Fruit fly (Drosophila melanogaster): Measurements from ENCODE around the gene Sidpn.

The Sidpn gene

DNA sequence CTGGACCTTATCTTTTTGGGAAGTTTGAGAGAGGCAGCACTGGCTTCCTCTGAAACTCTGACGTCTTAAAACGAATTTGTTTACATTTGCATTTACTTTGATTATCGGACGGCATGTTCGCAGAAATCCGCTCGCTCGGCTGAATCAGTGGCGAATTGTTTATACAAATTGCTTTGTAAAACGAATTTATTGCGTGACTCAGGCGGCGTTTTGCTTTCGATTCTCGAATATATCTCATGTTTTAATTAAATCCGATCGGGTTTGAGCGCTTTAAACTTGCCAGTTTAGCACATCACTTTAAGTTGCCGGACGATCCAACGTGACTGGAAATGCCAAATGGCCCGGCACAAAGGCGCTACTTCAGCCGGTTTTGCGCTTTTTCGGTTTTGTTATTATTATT is 43.4 kb upstream of the Sidpn start:
- no peak for TF ChIP-seq CG31627 (GFP tag; optimal IDR thresholded peaks at IDR 0.05)
- peak; percentile 26 for TF ChIP-seq Eip78C (GFP tag)
- TF ChIP-seq dsx (GFP tag; optimal IDR thresholded peaks at IDR 0.05; ENCODE audit: poor library complexity, severe bottlenecking), result no peak
- no peak for TF ChIP-seq CG6808 (GFP tag; optimal IDR thresholded peaks at IDR 0.05)
- TF ChIP-seq svp (GFP tag), result peak; percentile 88
- 0 out of 3 replicates have a peak, but pooled peaks have one; percentile 30 for TF ChIP-seq CG6163 (GFP tag; IDR thresholded peaks at IDR 0.05)
- peak; percentile 20 to 71 for TF ChIP-seq ss (GFP tag; optimal IDR thresholded peaks at IDR 0.05)
- peak; percentile 17 for TF ChIP-seq fkh (GFP tag; optimal IDR thresholded peaks at IDR 0.05)

DNA sequence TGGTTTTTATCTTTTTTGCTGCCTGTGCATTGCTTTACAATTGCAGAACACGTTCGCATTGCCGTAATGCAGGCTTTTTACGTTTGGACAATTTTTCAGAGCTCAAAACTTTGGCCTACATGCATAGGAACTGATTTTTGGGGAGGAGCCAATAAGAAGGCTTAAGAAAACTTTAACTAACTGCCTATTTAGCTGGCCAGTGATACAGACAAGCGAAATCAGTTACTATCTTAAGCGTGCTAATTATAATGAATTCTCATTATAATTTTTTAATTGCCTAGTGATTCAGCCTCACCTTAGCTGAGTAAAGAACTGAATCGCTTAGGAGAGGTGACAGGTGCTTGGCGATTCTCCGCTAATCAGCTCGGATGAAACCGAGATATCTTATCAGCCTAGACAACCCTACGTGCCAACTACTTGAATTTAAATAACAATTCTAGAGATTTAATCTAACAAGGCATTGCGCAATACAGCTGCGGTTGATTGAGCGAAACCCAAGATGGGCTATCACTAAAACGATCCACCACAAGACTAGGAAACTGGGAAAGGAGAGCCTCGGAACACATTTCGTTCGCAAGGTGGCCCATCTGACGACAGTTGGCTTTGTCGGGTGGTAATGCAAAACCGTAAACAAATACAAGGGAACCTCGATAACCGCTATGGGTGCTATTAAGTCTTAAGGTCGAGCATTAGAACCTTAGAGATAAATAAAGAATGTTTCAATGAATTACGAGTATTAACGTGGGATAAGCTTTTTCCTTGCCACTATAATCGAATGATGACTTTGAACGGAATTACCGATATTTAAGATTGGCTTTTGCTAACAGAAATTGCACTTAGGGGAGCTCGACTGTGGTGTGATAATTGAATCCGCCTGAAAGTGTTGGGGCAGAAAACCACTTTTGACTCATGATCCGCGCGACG is 42.0 kb upstream of the Sidpn start:
- TF ChIP-seq CG3032 (tag; optimal IDR thresholded peaks at IDR 0.05) (no peak), CG1621 (tag; optimal IDR thresholded peaks at IDR 0.05) (no peak), Sox14 (GFP tag; optimal IDR thresholded peaks at IDR 0.05) (peak; percentile 17), CG8632 (GFP tag; optimal IDR thresholded peaks at IDR 0.05) (no peak), spab (GFP tag; optimal IDR thresholded peaks at IDR 0.05) (no peak), dac (GFP tag; optimal IDR thresholded peaks at IDR 0.05) (no peak), cyc (GFP tag; optimal IDR thresholded peaks at IDR 0.05) (peak; percentile 11), net (GFP tag; optimal IDR thresholded peaks at IDR 0.05) (no peak), CG7368 (GFP tag; optimal IDR thresholded peaks at IDR 0.05) (no peak), CG3919 (GFP tag; optimal IDR thresholded peaks at IDR 0.05) (no peak), fd59A (GFP tag; optimal IDR thresholded peaks at IDR 0.05) (no peak), CG10631 (GFP tag; optimal IDR thresholded peaks at IDR 0.05) (no peak), CG34406 (GFP tag; optimal IDR thresholded peaks at IDR 0.05) (no peak), Ets96B (tag; optimal IDR thresholded peaks at IDR 0.05) (no peak), Sox15 (GFP tag; optimal IDR thresholded peaks at IDR 0.05) (no peak), acj6 (GFP tag; optimal IDR thresholded peaks at IDR 0.05) (peak; percentile 3), achi (GFP tag; optimal IDR thresholded peaks at IDR 0.05) (peak; percentile 21), CG6792 (GFP tag; optimal IDR thresholded peaks at IDR 0.05) (peak; percentile 1), CG11294 (GFP tag; IDR thresholded peaks at IDR 0.05) (no peak), esn (GFP tag; optimal IDR thresholded peaks at IDR 0.05) (peak; percentile 42), CG6276 (GFP tag; optimal IDR thresholded peaks at IDR 0.05) (no peak), CG8119 (GFP tag; IDR thresholded peaks at IDR 0.05) (peak; percentile 26; the same call in 1 of the 3 replicates), Blimp-1 (GFP tag; optimal IDR thresholded peaks at IDR 0.05) (no peak), CG16779 (tag; optimal IDR thresholded peaks at IDR 0.05) (no peak), CG11902 (GFP tag; optimal IDR thresholded peaks at IDR 0.05) (no peak), Hr39 (GFP tag; optimal IDR thresholded peaks at IDR 0.05) (peak; percentile 35), dsx (GFP tag; optimal IDR thresholded peaks at IDR 0.05; ENCODE audit: poor library complexity, severe bottlenecking) (no peak), salr (GFP tag; optimal IDR thresholded peaks at IDR 0.05) (no peak), fkh (GFP tag; optimal IDR thresholded peaks at IDR 0.05) (no peak), CG6163 (GFP tag; IDR thresholded peaks at IDR 0.05) (no peak), CG15336 (GFP tag; IDR thresholded peaks at IDR 0.05) (0 out of 2 replicates have a peak, but pooled peaks have one; percentile 36), Hr38 (GFP tag; optimal IDR thresholded peaks at IDR 0.05) (no peak), Eip75B (GFP tag; optimal IDR thresholded peaks at IDR 0.05) (no peak), Met (GFP tag; optimal IDR thresholded peaks at IDR 0.05) (no peak), CG8319 (GFP tag; optimal IDR thresholded peaks at IDR 0.05) (no peak), Hr4 (GFP tag; optimal IDR thresholded peaks at IDR 0.05) (peak; percentile 35), OdsH (GFP tag; optimal IDR thresholded peaks at IDR 0.05) (peak; percentile 1), Eip93F (GFP tag; optimal IDR thresholded peaks at IDR 0.05) (no peak), CG9139 (GFP tag; optimal IDR thresholded peaks at IDR 0.05) (no peak), CG6854 (GFP tag; optimal IDR thresholded peaks at IDR 0.05) (no peak), svp (GFP tag) (no peak), Ets21C (GFP tag; optimal IDR thresholded peaks at IDR 0.05) (no peak), fd85E (GFP tag; optimal IDR thresholded peaks at IDR 0.05) (no peak), Lpt (GFP tag; optimal IDR thresholded peaks at IDR 0.05) (no peak)

Measured in whole organism, prepupa.